Fruit fly (Drosophila melanogaster) whole organism, prepupa: ENCODE measurements around the gene Jhbp2.

Experiments
- Blimp-1 ChIP-seq: fragments of 200-800 bp; sonication (Bioruptor generic); optimal IDR thresholded peaks from 3 replicates; lab custom pipeline; 2017; ENCODE audit warnings: missing biosample characterization, missing genetic modification characterization, mild to moderate bottlenecking, moderate library complexity, missing genetic modification reagents
- CG3919 ChIP-seq: fragments of 200-800 bp; sonication (Bioruptor generic); optimal IDR thresholded peaks from 3 replicates; lab custom pipeline; 2016; ENCODE audit warnings: missing biosample characterization, missing genetic modification characterization
- CG6276 ChIP-seq: fragments of 200-800 bp; sonication (Bioruptor generic); optimal IDR thresholded peaks from 2 replicates; lab custom pipeline; 2017; ENCODE audit warnings: missing biosample characterization, mild to moderate bottlenecking, missing genetic modification characterization
- CG9139 ChIP-seq: fragments of 200-800 bp; sonication (Bioruptor generic); optimal IDR thresholded peaks from 3 replicates; lab custom pipeline; 2017; ENCODE audit warnings: missing biosample characterization, mild to moderate bottlenecking, missing genetic modification characterization
- Gug ChIP-seq: fragments of 200-800 bp; sonication (Bioruptor generic); IDR thresholded peaks from 2 replicates; pipeline ENCODE4 v1.3.6; 2022; ENCODE audit warnings: missing biosample characterization, missing genetic modification characterization
- Lpt ChIP-seq: fragments of 200-800 bp; sonication (Bioruptor generic); optimal IDR thresholded peaks from 3 replicates; lab custom pipeline; 2016; ENCODE audit warnings: missing biosample characterization, missing genetic modification characterization
- OdsH ChIP-seq: fragments of 200-800 bp; sonication (Bioruptor generic); optimal IDR thresholded peaks from 3 replicates; lab custom pipeline; 2016; ENCODE audit warnings: missing biosample characterization, missing genetic modification characterization
- Sox15 ChIP-seq: fragments of 200-800 bp; sonication (Bioruptor generic); optimal IDR thresholded peaks from 3 replicates; lab custom pipeline; 2016; ENCODE audit warnings: missing biosample characterization, missing genetic modification characterization
- dsx ChIP-seq: fragments of 200-800 bp; optimal IDR thresholded peaks from 3 replicates; lab custom pipeline; 2019; ENCODE audit warnings: missing biosample characterization, mild to moderate bottlenecking, missing genetic modification characterization, moderate library complexity; ENCODE audit not compliant: poor library complexity, severe bottlenecking
- lz ChIP-seq: fragments of 200-800 bp; sonication (Bioruptor generic); optimal IDR thresholded peaks from 3 replicates; lab custom pipeline; 2016; ENCODE audit warnings: missing biosample characterization, missing genetic modification characterization
- ss ChIP-seq, 2 experiments: fragments of 200-800 bp; sonication (Bioruptor generic); optimal IDR thresholded peaks; 2 replicates in 1 of 2; 3 replicates in 1 of 2; lab custom pipeline; 2017 to 2018; ENCODE audit warnings: mild to moderate bottlenecking in 2 of 2, missing biosample characterization in 2 of 2, missing genetic modification characterization in 2 of 2, moderate library complexity in 1 of 2
- svp ChIP-seq: fragments of 200-800 bp; sonication (Bioruptor generic); peaks from one replicate; lab custom pipeline; 2016; ENCODE audit warnings: missing biosample characterization, missing genetic modification characterization
- vri ChIP-seq: fragments of 200-800 bp; sonication (Bioruptor generic); optimal IDR thresholded peaks from 3 replicates; lab custom pipeline; 2016; ENCODE audit warnings: missing biosample characterization, mild to moderate bottlenecking, missing genetic modification characterization

dm6 chr3R:4998739-4999138, 37.6 kb upstream of the Jhbp2 start:
- TF ChIP-seq dsx (GFP tag; lab: Kevin White, UChicago) (no peak), OdsH (GFP tag; lab: Kevin White, UChicago) (no peak), lz (no peak), Lpt (GFP tag; lab: Kevin White, UChicago) (no peak), Gug (no peak), CG6276 (GFP tag; lab: Kevin White, UChicago) (no peak), svp (GFP tag; lab: Kevin White, UChicago) (no peak), CG3919 (GFP tag; lab: Kevin White, UChicago) (no peak), Blimp-1 (GFP tag; lab: Kevin White, UChicago) (no peak), CG9139 (GFP tag; lab: Kevin White, UChicago) (no peak), ss (GFP tag; optimal IDR thresholded peaks at IDR 0.05; lab: Kevin White, UChicago) (no peak), vri (GFP tag; lab: Kevin White, UChicago) (no peak), Sox15 (GFP tag; lab: Kevin White, UChicago) (no peak)
